Worm (Caenorhabditis elegans) whole organism, L2 larva: ENCODE results near the gene Y62F5A.12.
A peak's percentile ranks its signal among the peaks of the same experiment; 100 is the strongest.

Source experiments
- aly-2 ChIP-seq: fragments of 150-350 bp; optimal IDR thresholded peaks from 2 replicates; lab custom pipeline; 2014; ENCODE audit warnings: missing biosample characterization, missing genetic modification characterization
- ama-1 ChIP-seq: fragments of 150-350 bp; optimal IDR thresholded peaks from 2 replicates; lab custom pipeline; 2018; ENCODE audit warnings: inconsistent platforms
- ceh-82 ChIP-seq: fragments of 150-350 bp; optimal IDR thresholded peaks from 2 replicates; lab custom pipeline; 2014; ENCODE audit warnings: missing biosample characterization, missing genetic modification characterization
- lin-13 ChIP-seq: fragments of 150-350 bp; optimal IDR thresholded peaks from 2 replicates; lab custom pipeline; 2014; ENCODE audit warnings: missing biosample characterization, missing genetic modification reagents, missing genetic modification characterization
- lin-39 ChIP-seq: fragments of 150-350 bp; optimal IDR thresholded peaks from 2 replicates; lab custom pipeline; 2014; ENCODE audit warnings: missing biosample characterization, missing genetic modification reagents, missing genetic modification characterization
- lsy-2 ChIP-seq, 2 experiments: fragments of 150-350 bp in 1 of 2; sonication (generic microtip) in 1 of 2; optimal IDR thresholded peaks; 2 replicates each; lab custom pipeline; 2014 to 2017; ENCODE audit warnings: missing biosample characterization in 2 of 2, missing genetic modification characterization in 2 of 2
- nhr-10 ChIP-seq: sonication (generic microtip); optimal IDR thresholded peaks from 2 replicates; lab custom pipeline; 2017; ENCODE audit warnings: missing biosample characterization, missing genetic modification characterization
- nhr-12 ChIP-seq: fragments of 150-350 bp; optimal IDR thresholded peaks from 2 replicates; lab custom pipeline; 2014; ENCODE audit warnings: missing biosample characterization, missing genetic modification characterization
- nhr-6 ChIP-seq: fragments of 150-350 bp; optimal IDR thresholded peaks from 2 replicates; lab custom pipeline; 2014; ENCODE audit warnings: missing biosample characterization, missing genetic modification characterization
- snpc-4 ChIP-seq: fragments of 150-350 bp; optimal IDR thresholded peaks from 2 replicates; lab custom pipeline; 2014; ENCODE audit warnings: missing biosample characterization, missing genetic modification characterization
- unc-39 ChIP-seq: fragments of 150-350 bp; optimal IDR thresholded peaks from 2 replicates; lab custom pipeline; 2014; ENCODE audit warnings: missing biosample characterization, missing genetic modification characterization
- unc-55 ChIP-seq: fragments of 150-350 bp; sonication (generic microtip); optimal IDR thresholded peaks from 3 replicates; lab custom pipeline; 2014; ENCODE audit warnings: missing biosample characterization, missing genetic modification reagents, missing genetic modification characterization
- unc-62 ChIP-seq: fragments of 150-350 bp; optimal IDR thresholded peaks from 2 replicates; lab custom pipeline; 2014; ENCODE audit warnings: missing biosample characterization, missing genetic modification reagents, missing genetic modification characterization
- ztf-11 ChIP-seq: sonication (generic microtip); optimal IDR thresholded peaks from 2 replicates; lab custom pipeline; 2017; ENCODE audit warnings: missing biosample characterization, missing genetic modification characterization

DNA sequence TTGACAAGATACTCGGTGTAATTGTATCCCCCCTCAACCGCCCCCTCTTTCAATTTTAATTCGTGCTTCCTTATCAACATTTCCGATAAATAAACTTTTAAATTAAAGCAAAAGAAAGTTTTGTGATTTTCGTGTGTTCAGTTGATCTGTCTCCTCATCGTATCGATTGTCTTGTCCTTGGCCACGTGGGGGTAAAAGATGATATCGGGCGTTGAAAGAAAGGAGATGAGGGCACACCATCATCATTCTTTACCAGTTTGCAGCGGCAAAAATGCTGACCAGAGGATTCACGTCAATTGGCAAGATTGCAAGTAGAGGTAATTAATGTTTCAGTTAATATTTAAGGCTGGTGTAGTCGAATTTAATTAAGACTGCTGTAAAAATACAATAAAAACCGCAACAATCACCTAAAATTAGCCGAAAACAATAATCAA lies 13.0 kb upstream of the Y62F5A.12 start, which contains the start of gene F54D5.7:
- no peak for TF ChIP-seq snpc-4
- no peak for TF ChIP-seq nhr-12 (tag; lab: Kevin White, UChicago)
- TF ChIP-seq nhr-6 (tag; lab: Kevin White, UChicago) = peak; percentile 52
- TF ChIP-seq aly-2 (tag; lab: Kevin White, UChicago) = peak; percentile 37
- no peak for TF ChIP-seq ztf-11 (tag; lab: Kevin White, UChicago)
- no peak for TF ChIP-seq unc-39 (tag; lab: Kevin White, UChicago)
- peak; percentile 24 to 75 for TF ChIP-seq lsy-2 (tag; optimal IDR thresholded peaks at IDR 0.05; lab: Kevin White, UChicago)
- peak; percentile 50 for TF ChIP-seq lin-13 (GFP tag; lab: Kevin White, UChicago)
- TF ChIP-seq nhr-10 (tag; lab: Kevin White, UChicago) = no peak
- TF ChIP-seq ama-1 (lab: Kevin White, UChicago) = peak; percentile 99
- no peak for TF ChIP-seq lin-39 (tag; lab: Kevin White, UChicago)
- TF ChIP-seq ceh-82 (tag; lab: Kevin White, UChicago) = no peak
- no peak for TF ChIP-seq unc-55 (GFP tag; lab: Kevin White, UChicago)
- peak; percentile 20 for TF ChIP-seq unc-62
